Fruit fly (Drosophila melanogaster) whole organism, pupa: ENCODE data around the gene PH4alphaSG1.
A peak's percentile ranks its signal among the peaks of the same experiment; 100 is the strongest.

Experiments used
- CG10348 ChIP-seq: fragments of 200-800 bp; sonication (Bioruptor generic); IDR thresholded peaks from 2 replicates; pipeline ENCODE4 v1.3.6; 2022; ENCODE audit warnings: missing biosample characterization, missing genetic modification characterization
- CG12605 ChIP-seq: fragments of 200-800 bp; sonication (Bioruptor generic); IDR thresholded peaks from 2 replicates; pipeline ENCODE4 v1.3.6; 2022; ENCODE audit warnings: missing biosample characterization, missing genetic modification characterization
- CG13204 ChIP-seq: fragments of 200-800 bp; sonication (Bioruptor generic); optimal IDR thresholded peaks from 2 replicates; lab custom pipeline; 2018; ENCODE audit warnings: missing biosample characterization, mild to moderate bottlenecking, missing genetic modification characterization, moderate library complexity
- CG14655 ChIP-seq: fragments of 200-800 bp; sonication (Bioruptor generic); optimal IDR thresholded peaks from 3 replicates; lab custom pipeline; 2017; ENCODE audit warnings: mild to moderate bottlenecking, missing biosample characterization, missing genetic modification reagents, missing genetic modification characterization
- CG15710 ChIP-seq: fragments of 200-800 bp; sonication (Bioruptor generic); optimal IDR thresholded peaks from 2 replicates; lab custom pipeline; 2018; ENCODE audit warnings: missing biosample characterization, mild to moderate bottlenecking, missing genetic modification characterization, moderate library complexity
- CG17806 ChIP-seq: fragments of 200-800 bp; sonication (Bioruptor generic); optimal IDR thresholded peaks from 2 replicates; lab custom pipeline; 2018; ENCODE audit warnings: missing biosample characterization, mild to moderate bottlenecking, missing genetic modification characterization, moderate library complexity
- CG32121 ChIP-seq: fragments of 200-800 bp; sonication (Bioruptor generic); IDR thresholded peaks from 2 replicates; pipeline ENCODE4 v1.3.6; 2022; ENCODE audit warnings: missing biosample characterization, missing genetic modification characterization
- CG34367 ChIP-seq: fragments of 200-800 bp; sonication (Bioruptor generic); optimal IDR thresholded peaks from 2 replicates; lab custom pipeline; 2018; ENCODE audit warnings: missing biosample characterization, mild to moderate bottlenecking, missing genetic modification characterization
- CG4496 ChIP-seq: fragments of 200-800 bp; sonication (Bioruptor generic); IDR thresholded peaks from 3 replicates; pipeline ENCODE4 v1.3.6; 2022; ENCODE audit warnings: missing biosample characterization, missing genetic modification characterization
- CG8159 ChIP-seq: fragments of 200-800 bp; sonication (Bioruptor generic); optimal IDR thresholded peaks from 3 replicates; lab custom pipeline; 2018; ENCODE audit warnings: missing biosample characterization, mild to moderate bottlenecking, missing genetic modification characterization, moderate library complexity
- CG8301 ChIP-seq: fragments of 200-800 bp; sonication (Bioruptor generic); optimal IDR thresholded peaks from 2 replicates; lab custom pipeline; 2018; ENCODE audit warnings: missing biosample characterization, mild to moderate bottlenecking, missing genetic modification characterization
- CG9948 ChIP-seq: fragments of 200-800 bp; sonication (Bioruptor generic); optimal IDR thresholded peaks from 2 replicates; lab custom pipeline; 2018; ENCODE audit warnings: missing biosample characterization, mild to moderate bottlenecking, missing genetic modification characterization, moderate library complexity
- D1 ChIP-seq: fragments of 200-800 bp; sonication (Bioruptor generic); optimal IDR thresholded peaks from 2 replicates; lab custom pipeline; 2018; ENCODE audit warnings: missing biosample characterization, mild to moderate bottlenecking, missing genetic modification characterization, moderate library complexity
- EcR ChIP-seq: fragments of 200-800 bp; sonication (Bioruptor generic); optimal IDR thresholded peaks from 3 replicates; lab custom pipeline; 2019; ENCODE audit warnings: missing biosample characterization, missing genetic modification characterization, mild to moderate bottlenecking, moderate library complexity, missing genetic modification reagents
- Ets98B ChIP-seq: fragments of 200-800 bp; sonication (Bioruptor generic); IDR thresholded peaks from 2 replicates; pipeline ENCODE4 v1.3.6; 2022; ENCODE audit warnings: missing biosample characterization, missing genetic modification characterization
- Pif1A ChIP-seq: fragments of 200-800 bp; sonication (Bioruptor generic); optimal IDR thresholded peaks from 3 replicates; lab custom pipeline; 2016; ENCODE audit warnings: missing biosample characterization, missing genetic modification characterization
- Pif1B ChIP-seq: fragments of 200-800 bp; sonication (Bioruptor generic); optimal IDR thresholded peaks from 3 replicates; lab custom pipeline; 2016; ENCODE audit warnings: missing biosample characterization, missing genetic modification characterization
- Snoo ChIP-seq: fragments of 200-800 bp; sonication (Bioruptor generic); optimal IDR thresholded peaks from 3 replicates; lab custom pipeline; 2017; ENCODE audit warnings: missing biosample characterization, mild to moderate bottlenecking, missing genetic modification characterization, inconsistent platforms
- fd96Ca ChIP-seq: fragments of 200-800 bp; sonication (Bioruptor generic); IDR thresholded peaks from 3 replicates; pipeline ENCODE4 v1.3.6; 2022; ENCODE audit warnings: missing biosample characterization, missing genetic modification characterization
- gl ChIP-seq: fragments of 200-800 bp; sonication (Bioruptor generic); optimal IDR thresholded peaks from 2 replicates; lab custom pipeline; 2018; ENCODE audit warnings: missing biosample characterization, mild to moderate bottlenecking, missing genetic modification characterization
- rn ChIP-seq: fragments of 200-800 bp; sonication (Bioruptor generic); IDR thresholded peaks from 2 replicates; pipeline ENCODE4 v1.3.6; 2022; ENCODE audit warnings: missing biosample characterization, missing genetic modification characterization

PH4alphaSG1 gene

DNA sequence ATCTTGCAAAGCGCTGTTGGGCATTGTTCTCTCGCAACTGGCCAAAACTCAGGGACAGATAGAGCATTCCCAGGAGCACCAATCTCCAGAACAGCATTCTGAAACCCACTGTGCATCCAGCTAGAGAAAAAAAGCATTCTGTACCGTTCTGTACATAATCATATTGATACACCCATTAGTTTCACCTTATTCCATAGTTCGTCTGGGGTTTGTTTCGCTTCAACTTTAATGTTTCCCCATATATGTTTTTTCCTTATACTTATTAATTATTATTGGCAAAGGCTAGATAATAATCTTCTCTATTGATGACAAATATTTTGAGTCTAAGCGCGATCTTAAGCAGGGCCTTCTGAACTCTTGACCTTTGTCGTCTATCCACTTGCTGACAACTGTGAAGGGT is 6.7 kb upstream of the PH4alphaSG1 start, which contains the start of gene PH4alphaNE2:
Gene PH4alphaNE2 (minus strand): TSS at position 101 of the 400 bp plus-strand sequence.
- TF ChIP-seq CG17806 (tag; lab: Kevin White, UChicago), result no peak
- TF ChIP-seq CG13204 (GFP tag; lab: Kevin White, UChicago), result no peak
- no peak for TF ChIP-seq EcR
- no peak for TF ChIP-seq CG15710
- TF ChIP-seq Pif1B (GFP tag; lab: Kevin White, UChicago), result no peak
- no peak for TF ChIP-seq D1
- TF ChIP-seq Pif1A (GFP tag; lab: Kevin White, UChicago), result no peak
- TF ChIP-seq fd96Ca (GFP tag; lab: Robert Waterston, UW), result no peak
- TF ChIP-seq, all 21 proteins: peak for 0

DNA sequence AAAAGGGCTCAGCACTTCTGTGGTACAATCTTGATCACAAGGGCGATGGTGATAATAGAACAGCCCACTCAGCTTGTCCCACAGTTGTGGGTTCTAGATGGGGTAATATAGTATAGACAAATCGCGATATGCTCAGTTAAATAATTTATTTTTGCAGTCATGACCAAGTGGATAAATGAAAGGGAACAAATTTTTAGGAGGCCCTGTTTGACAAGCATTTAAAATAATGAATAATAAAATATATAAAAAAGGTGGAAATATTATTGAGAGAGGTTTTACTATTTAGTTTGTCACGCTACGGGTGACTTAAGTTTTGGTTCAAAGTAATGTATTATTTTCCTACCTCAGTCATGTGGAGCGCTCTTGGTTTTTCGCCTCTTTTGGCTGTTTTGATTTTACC is 2.3 kb upstream of the PH4alphaSG1 start, which contains the start of gene CG34041:
Gene CG34041 (plus strand): TSS at position 301 of the 400 bp plus-strand sequence.
- TF ChIP-seq CG10348 (GFP tag; lab: Robert Waterston, UW) (no peak), Pif1A (GFP tag; lab: Kevin White, UChicago) (no peak), CG8159 (tag; lab: Kevin White, UChicago) (no peak), CG34367 (tag; lab: Kevin White, UChicago) (no peak), Snoo (tag; lab: Kevin White, UChicago) (no peak), CG15710 (no peak), CG12605 (GFP tag; lab: Robert Waterston, UW) (no peak), CG14655 (GFP tag; lab: Kevin White, UChicago) (no peak), CG4496 (GFP tag; lab: Robert Waterston, UW) (no peak), gl (tag; lab: Kevin White, UChicago) (no peak), D1 (no peak)

DNA sequence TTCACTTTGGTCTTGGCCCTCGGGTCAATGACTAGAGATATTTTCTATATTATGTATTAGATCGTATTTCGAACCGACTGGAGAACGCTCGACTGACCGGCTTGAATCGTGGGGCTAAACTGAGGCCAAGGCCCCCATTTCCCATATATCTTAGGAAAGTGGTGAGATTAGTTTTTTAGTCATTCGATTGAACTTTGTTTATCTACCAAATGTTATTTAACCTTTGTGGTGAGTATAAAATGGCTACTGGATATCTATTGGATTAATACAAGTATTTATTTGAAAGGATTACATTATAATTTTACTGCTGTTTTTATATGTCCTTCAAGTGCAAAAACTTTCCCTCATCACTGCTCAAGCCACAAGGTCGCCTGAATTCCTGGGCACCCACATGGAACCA is 2.1 kb downstream of the PH4alphaSG1 start, which contains the start of gene CG31371:
Gene CG31371 (minus strand): TSS at position 101 of the 400 bp plus-strand sequence.
- no peak for TF ChIP-seq CG15710
- no peak for TF ChIP-seq Snoo (tag; lab: Kevin White, UChicago)
- no peak for TF ChIP-seq CG13204 (GFP tag; lab: Kevin White, UChicago)
- TF ChIP-seq rn (GFP tag; lab: Robert Waterston, UW), result no peak
- TF ChIP-seq Ets98B (GFP tag; lab: Robert Waterston, UW), result no peak
- TF ChIP-seq, all 21 proteins: peak for 0

DNA sequence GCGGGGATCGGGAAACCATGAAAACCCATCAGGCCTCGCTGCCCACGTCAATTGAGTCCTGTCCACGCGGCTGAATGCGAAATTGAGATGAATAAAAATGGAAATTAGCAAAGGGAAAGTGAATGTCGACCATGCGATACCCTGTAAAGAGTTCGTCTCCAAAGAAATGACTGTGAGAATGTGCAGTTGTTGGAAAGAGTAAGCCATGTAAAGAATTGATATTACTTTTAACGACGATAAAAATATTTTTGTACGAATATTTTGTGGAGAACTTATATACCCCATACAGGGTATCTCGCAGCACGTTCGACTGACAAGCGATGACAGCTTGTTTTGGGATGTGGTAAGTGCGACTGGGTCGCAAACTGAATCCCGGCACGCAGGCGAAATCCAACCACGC is 4.3 kb downstream of the PH4alphaSG1 start:
- TF ChIP-seq fd96Ca (GFP tag; lab: Robert Waterston, UW) (peak; percentile 66; the same call in 2 of the 3 replicates), CG4496 (GFP tag; lab: Robert Waterston, UW) (peak; percentile 76; the same call in 2 of the 3 replicates), D1 (no peak), rn (GFP tag; lab: Robert Waterston, UW) (no peak), Snoo (tag; lab: Kevin White, UChicago) (no peak), Pif1A (GFP tag; lab: Kevin White, UChicago) (peak; percentile 60), CG15710 (no peak), CG34367 (tag; lab: Kevin White, UChicago) (peak; percentile 3), CG12605 (GFP tag; lab: Robert Waterston, UW) (no peak), Pif1B (GFP tag; lab: Kevin White, UChicago) (peak; percentile 31), CG14655 (GFP tag; lab: Kevin White, UChicago) (peak; percentile 67), CG8159 (tag; lab: Kevin White, UChicago) (peak; percentile 67)

DNA sequence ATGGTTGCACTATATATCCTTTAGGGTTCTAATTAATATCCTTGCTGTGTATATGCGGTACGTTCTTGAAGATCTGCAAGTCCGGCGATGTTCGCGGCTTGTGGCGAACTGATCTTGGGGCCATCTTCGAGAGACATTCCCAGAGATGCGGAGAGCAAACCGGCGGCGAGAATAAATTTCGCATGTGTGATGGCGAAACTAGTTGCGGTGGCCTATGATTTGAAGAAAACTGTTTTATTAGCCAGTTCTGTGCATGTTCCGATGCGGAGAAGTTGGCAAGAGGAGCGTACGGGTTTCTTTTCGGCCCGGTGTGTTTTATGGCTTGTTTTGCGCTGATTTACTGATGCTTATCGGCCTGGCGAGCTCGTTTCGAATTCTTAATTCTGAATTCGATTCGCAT is 5.2 kb downstream of the PH4alphaSG1 start, which contains the start of gene PH4alphaNE1:
Gene PH4alphaNE1 (minus strand): TSS at position 101 of the 400 bp plus-strand sequence.
- TF ChIP-seq CG34367 (tag; lab: Kevin White, UChicago) (no peak), CG4496 (GFP tag; lab: Robert Waterston, UW) (no peak), rn (GFP tag; lab: Robert Waterston, UW) (no peak), CG17806 (tag; lab: Kevin White, UChicago) (no peak), Ets98B (GFP tag; lab: Robert Waterston, UW) (no peak), CG13204 (GFP tag; lab: Kevin White, UChicago) (no peak), fd96Ca (GFP tag; lab: Robert Waterston, UW) (no peak), Pif1A (GFP tag; lab: Kevin White, UChicago) (no peak), CG32121 (GFP tag; lab: Robert Waterston, UW) (no peak), Pif1B (GFP tag; lab: Kevin White, UChicago) (no peak), EcR (no peak), CG10348 (GFP tag; lab: Robert Waterston, UW) (no peak), CG8301 (tag; lab: Kevin White, UChicago) (no peak), CG9948 (tag; lab: Kevin White, UChicago) (no peak), CG15710 (no peak)

DNA sequence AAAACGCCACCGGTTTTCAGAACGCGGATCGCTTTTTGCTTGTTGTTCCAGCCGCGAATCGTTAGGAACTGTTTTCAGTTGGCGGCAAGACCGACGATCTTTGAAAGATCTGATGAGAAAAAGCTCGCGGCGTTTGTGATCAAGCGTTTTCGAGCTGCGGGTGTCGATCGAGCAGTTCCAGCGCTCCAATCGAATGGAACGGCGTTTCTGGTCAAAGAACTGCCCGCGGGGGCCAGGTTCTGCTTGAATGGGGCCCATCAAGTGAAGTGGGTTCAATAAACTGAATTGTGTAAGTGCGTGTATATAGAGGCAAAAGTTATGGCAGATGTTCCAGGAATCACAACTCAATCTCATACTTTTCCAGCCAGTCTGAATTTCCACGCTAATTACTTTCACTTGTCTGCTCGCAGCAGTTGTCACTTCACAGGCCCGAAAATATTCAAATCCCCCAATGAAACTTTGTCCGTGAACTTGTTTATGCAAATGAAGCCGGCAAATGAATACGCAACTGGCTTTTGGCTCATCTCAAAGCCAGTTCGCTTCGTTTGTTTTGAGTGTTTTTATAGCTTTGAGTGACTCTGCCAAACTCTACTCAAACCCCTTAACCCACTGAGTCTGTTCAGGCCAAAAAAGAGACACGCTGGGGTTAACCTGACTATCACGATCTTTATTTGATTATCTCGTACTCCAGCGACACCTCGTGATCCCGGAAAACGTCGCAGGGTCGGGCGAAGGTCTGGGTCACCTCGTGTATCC is 9.2 kb downstream of the PH4alphaSG1 start, which contains the start of gene PH4alphaMP:
Gene PH4alphaMP (minus strand): TSS at position 51 of the 756 bp plus-strand sequence.
- TF ChIP-seq Snoo (tag; lab: Kevin White, UChicago) (no peak), CG12605 (GFP tag; lab: Robert Waterston, UW) (no peak), Pif1B (GFP tag; lab: Kevin White, UChicago) (no peak), CG9948 (tag; lab: Kevin White, UChicago) (no peak), D1 (no peak), Ets98B (GFP tag; lab: Robert Waterston, UW) (no peak), CG14655 (GFP tag; lab: Kevin White, UChicago) (no peak)
